Worm (Caenorhabditis elegans) whole organism, L3 larva: ENCODE measurements around the gene C05E4.7.

Source experiments
- daf-12 ChIP-seq: fragments of 150-350 bp; optimal IDR thresholded peaks from 2 replicates; lab custom pipeline; 2014; ENCODE audit warnings: missing biosample characterization, missing genetic modification reagents, missing genetic modification characterization
- fos-1 ChIP-seq: fragments of 150-350 bp; optimal IDR thresholded peaks from 2 replicates; lab custom pipeline; 2014; ENCODE audit warnings: missing biosample characterization, missing genetic modification characterization
- nhr-28 ChIP-seq: fragments of 150-350 bp; optimal IDR thresholded peaks from 2 replicates; lab custom pipeline; 2014; ENCODE audit warnings: missing biosample characterization, missing genetic modification characterization
- nhr-43 ChIP-seq: sonication (generic microtip); optimal IDR thresholded peaks from 2 replicates; lab custom pipeline; 2016; ENCODE audit warnings: mild to moderate bottlenecking, missing genetic modification characterization, missing compliant biosample characterization; ENCODE audit not compliant: poor library complexity, severe bottlenecking
- ztf-4 ChIP-seq: fragments of 150-350 bp; optimal IDR thresholded peaks from 2 replicates; lab custom pipeline; 2014; ENCODE audit warnings: missing biosample characterization, missing genetic modification characterization

DNA sequence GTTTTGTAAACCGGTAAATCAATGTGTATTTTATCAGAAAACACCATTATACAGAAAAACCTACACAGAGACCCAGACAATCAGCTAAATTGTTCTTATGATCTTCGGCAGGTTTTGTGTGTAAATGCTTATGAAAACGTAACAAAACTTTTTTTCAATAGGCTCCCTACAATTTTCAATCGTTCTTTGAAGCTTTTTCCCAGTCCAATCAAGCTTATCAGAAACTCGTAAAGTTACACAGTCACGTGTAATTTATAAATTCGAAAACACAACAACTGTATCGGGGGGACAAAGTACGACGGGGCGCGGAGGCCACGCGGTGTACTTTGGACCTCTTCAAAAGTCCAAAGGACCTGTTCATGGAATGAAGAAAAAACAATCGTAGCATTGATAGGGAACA is 11.7 kb upstream of the C05E4.7 start:
- TF ChIP-seq nhr-28: no peak
- peak; percentile 85 for TF ChIP-seq nhr-43 (tag; lab: Kevin White, UChicago)
- no peak for TF ChIP-seq daf-12 (tag; lab: Kevin White, UChicago)
- TF ChIP-seq fos-1 (tag; lab: Kevin White, UChicago): no peak
- TF ChIP-seq ztf-4: no peak
